Fruit fly (Drosophila melanogaster) whole organism, prepupa: ENCODE measurements around the gene Gr32a.

Experiments
- Blimp-1 ChIP-seq: fragments of 200-800 bp; sonication (Bioruptor generic); optimal IDR thresholded peaks from 3 replicates; lab custom pipeline; 2017; ENCODE audit warnings: missing biosample characterization, missing genetic modification characterization, mild to moderate bottlenecking, moderate library complexity, missing genetic modification reagents
- CG16779 ChIP-seq: fragments of 200-800 bp; sonication (Bioruptor generic); optimal IDR thresholded peaks from 3 replicates; lab custom pipeline; 2017; ENCODE audit warnings: missing biosample characterization, mild to moderate bottlenecking, missing genetic modification characterization
- CG31627 ChIP-seq: fragments of 200-800 bp; sonication (Bioruptor generic); optimal IDR thresholded peaks from 3 replicates; lab custom pipeline; 2016; ENCODE audit warnings: missing biosample characterization, missing genetic modification characterization
- CG6854 ChIP-seq: fragments of 200-800 bp; sonication (Bioruptor generic); optimal IDR thresholded peaks from 2 replicates; lab custom pipeline; 2017; ENCODE audit warnings: missing biosample characterization, mild to moderate bottlenecking, missing genetic modification characterization
- Eip93F ChIP-seq: fragments of 200-800 bp; sonication (Bioruptor generic); optimal IDR thresholded peaks from 2 replicates; lab custom pipeline; 2016; ENCODE audit warnings: missing biosample characterization, mild to moderate bottlenecking, missing genetic modification characterization
- Lpt ChIP-seq: fragments of 200-800 bp; sonication (Bioruptor generic); optimal IDR thresholded peaks from 3 replicates; lab custom pipeline; 2016; ENCODE audit warnings: missing biosample characterization, missing genetic modification characterization
- Met ChIP-seq: fragments of 200-800 bp; sonication (Bioruptor generic); optimal IDR thresholded peaks from 3 replicates; lab custom pipeline; 2016; ENCODE audit warnings: missing biosample characterization, missing genetic modification characterization
- dac ChIP-seq: fragments of 200-800 bp; sonication (Bioruptor generic); optimal IDR thresholded peaks from 2 replicates; lab custom pipeline; 2017; ENCODE audit warnings: missing biosample characterization, mild to moderate bottlenecking, missing genetic modification characterization
- eg ChIP-seq: fragments of 200-800 bp; sonication (Bioruptor generic); IDR thresholded peaks from 3 replicates; pipeline ENCODE4 v1.3.6; 2022; ENCODE audit warnings: missing biosample characterization, missing genetic modification characterization
- ss ChIP-seq, 2 experiments: fragments of 200-800 bp; sonication (Bioruptor generic); optimal IDR thresholded peaks; 2 replicates in 1 of 2; 3 replicates in 1 of 2; lab custom pipeline; 2017 to 2018; ENCODE audit warnings: mild to moderate bottlenecking in 2 of 2, missing biosample characterization in 2 of 2, missing genetic modification characterization in 2 of 2, moderate library complexity in 1 of 2

- TF ChIP-seq dac (no peak), eg (GFP tag; lab: Robert Waterston, UW) (no peak), Met (GFP tag; lab: Kevin White, UChicago) (no peak), ss (GFP tag; optimal IDR thresholded peaks at IDR 0.05; lab: Kevin White, UChicago) (no peak), Blimp-1 (GFP tag; lab: Kevin White, UChicago) (no peak), CG31627 (GFP tag; lab: Kevin White, UChicago) (no peak), Eip93F (GFP tag; lab: Kevin White, UChicago) (no peak), CG16779 (tag; lab: Kevin White, UChicago) (no peak), CG6854 (GFP tag; lab: Kevin White, UChicago) (no peak), Lpt (GFP tag; lab: Kevin White, UChicago) (no peak)
These were observed 31.5 kb downstream of the Gr32a start, which contains the start of gene CG31867 for dm6 chr2L:11145317-11145716.
